Fruit fly (Drosophila melanogaster) whole organism, prepupa: ENCODE data around the gene Srp9.

Experiments used
- Blimp-1 ChIP-seq: fragments of 200-800 bp; sonication (Bioruptor generic); optimal IDR thresholded peaks from 3 replicates; lab custom pipeline; 2017; ENCODE audit warnings: missing biosample characterization, missing genetic modification characterization, mild to moderate bottlenecking, moderate library complexity, missing genetic modification reagents
- CG10631 ChIP-seq: fragments of 200-800 bp; sonication (Bioruptor generic); optimal IDR thresholded peaks from 2 replicates; lab custom pipeline; 2016; ENCODE audit warnings: missing biosample characterization, missing genetic modification characterization
- CG11294 ChIP-seq: fragments of 200-800 bp; sonication (Bioruptor generic); IDR thresholded peaks from 2 replicates; pipeline ENCODE4 v1.3.6; 2022; ENCODE audit warnings: missing biosample characterization, missing genetic modification characterization
- CG11762 ChIP-seq: fragments of 200-800 bp; sonication (Bioruptor generic); optimal IDR thresholded peaks from 3 replicates; lab custom pipeline; 2016; ENCODE audit warnings: missing biosample characterization, missing genetic modification characterization; ENCODE audit not compliant: insufficient read depth
- CG11902 ChIP-seq: fragments of 200-800 bp; sonication (Bioruptor generic); optimal IDR thresholded peaks from 3 replicates; lab custom pipeline; 2016; ENCODE audit warnings: missing biosample characterization, missing genetic modification characterization
- CG15336 ChIP-seq: fragments of 200-800 bp; sonication (Bioruptor generic); IDR thresholded peaks from 2 replicates; pipeline ENCODE4 v1.3.6; 2022; ENCODE audit warnings: missing biosample characterization, missing genetic modification characterization
- CG1621 ChIP-seq: fragments of 200-800 bp; sonication (Bioruptor generic); optimal IDR thresholded peaks from 3 replicates; lab custom pipeline; 2018; ENCODE audit warnings: missing biosample characterization, mild to moderate bottlenecking, missing genetic modification characterization
- CG3032 ChIP-seq: fragments of 200-800 bp; optimal IDR thresholded peaks from 2 replicates; lab custom pipeline; 2019; ENCODE audit warnings: missing biosample characterization, mild to moderate bottlenecking, missing genetic modification characterization, moderate library complexity
- CG32006 ChIP-seq: fragments of 200-800 bp; sonication (Bioruptor generic); optimal IDR thresholded peaks from 3 replicates; lab custom pipeline; 2017; ENCODE audit warnings: missing biosample characterization, mild to moderate bottlenecking, missing genetic modification characterization
- CG34406 ChIP-seq: fragments of 200-800 bp; sonication (Bioruptor generic); optimal IDR thresholded peaks from 3 replicates; lab custom pipeline; 2016; ENCODE audit warnings: missing biosample characterization, missing genetic modification characterization
- CG3919 ChIP-seq: fragments of 200-800 bp; sonication (Bioruptor generic); optimal IDR thresholded peaks from 3 replicates; lab custom pipeline; 2016; ENCODE audit warnings: missing biosample characterization, missing genetic modification characterization
- CG6163 ChIP-seq: fragments of 200-800 bp; sonication (Bioruptor generic); IDR thresholded peaks from 3 replicates; pipeline ENCODE4 v1.3.6; 2022; ENCODE audit warnings: missing biosample characterization, missing genetic modification characterization
- CG6276 ChIP-seq: fragments of 200-800 bp; sonication (Bioruptor generic); optimal IDR thresholded peaks from 2 replicates; lab custom pipeline; 2017; ENCODE audit warnings: missing biosample characterization, mild to moderate bottlenecking, missing genetic modification characterization
- CG6792 ChIP-seq: fragments of 200-800 bp; sonication (Bioruptor generic); optimal IDR thresholded peaks from 3 replicates; lab custom pipeline; 2016; ENCODE audit warnings: missing biosample characterization, missing genetic modification characterization
- CG6854 ChIP-seq: fragments of 200-800 bp; sonication (Bioruptor generic); optimal IDR thresholded peaks from 2 replicates; lab custom pipeline; 2017; ENCODE audit warnings: missing biosample characterization, mild to moderate bottlenecking, missing genetic modification characterization
- CG8119 ChIP-seq: fragments of 200-800 bp; sonication (Bioruptor generic); IDR thresholded peaks from 3 replicates; pipeline ENCODE4 v1.3.6; 2022; ENCODE audit warnings: missing biosample characterization, missing genetic modification characterization
- CG9139 ChIP-seq: fragments of 200-800 bp; sonication (Bioruptor generic); optimal IDR thresholded peaks from 3 replicates; lab custom pipeline; 2017; ENCODE audit warnings: missing biosample characterization, mild to moderate bottlenecking, missing genetic modification characterization
- Eip78C ChIP-seq: fragments of 200-800 bp; sonication (Bioruptor generic); peaks from one replicate; lab custom pipeline; 2016; ENCODE audit warnings: missing biosample characterization, missing genetic modification characterization
- Eip93F ChIP-seq: fragments of 200-800 bp; sonication (Bioruptor generic); optimal IDR thresholded peaks from 2 replicates; lab custom pipeline; 2016; ENCODE audit warnings: missing biosample characterization, mild to moderate bottlenecking, missing genetic modification characterization
- Ets21C ChIP-seq: fragments of 200-800 bp; sonication (Bioruptor generic); optimal IDR thresholded peaks from 3 replicates; lab custom pipeline; 2016; ENCODE audit warnings: missing biosample characterization, missing genetic modification characterization
- Ets96B ChIP-seq: fragments of 200-800 bp; optimal IDR thresholded peaks from 2 replicates; lab custom pipeline; 2019; ENCODE audit warnings: missing biosample characterization, mild to moderate bottlenecking, missing genetic modification characterization, moderate library complexity
- Gug ChIP-seq: fragments of 200-800 bp; sonication (Bioruptor generic); IDR thresholded peaks from 2 replicates; pipeline ENCODE4 v1.3.6; 2022; ENCODE audit warnings: missing biosample characterization, missing genetic modification characterization
- Hr38 ChIP-seq: sonication (Bioruptor generic); optimal IDR thresholded peaks from 2 replicates; lab custom pipeline; 2016; ENCODE audit warnings: missing biosample characterization, missing genetic modification characterization
- Hr4 ChIP-seq: fragments of 200-800 bp; sonication (Bioruptor generic); optimal IDR thresholded peaks from 3 replicates; lab custom pipeline; 2016; ENCODE audit warnings: missing biosample characterization, missing genetic modification characterization
- Met ChIP-seq: fragments of 200-800 bp; sonication (Bioruptor generic); optimal IDR thresholded peaks from 3 replicates; lab custom pipeline; 2016; ENCODE audit warnings: missing biosample characterization, missing genetic modification characterization
- OdsH ChIP-seq: fragments of 200-800 bp; sonication (Bioruptor generic); optimal IDR thresholded peaks from 3 replicates; lab custom pipeline; 2016; ENCODE audit warnings: missing biosample characterization, missing genetic modification characterization
- Sox102F ChIP-seq: fragments of 200-800 bp; sonication (Bioruptor generic); optimal IDR thresholded peaks from 2 replicates; lab custom pipeline; 2016; ENCODE audit warnings: missing biosample characterization, mild to moderate bottlenecking, missing genetic modification characterization
- Sox15 ChIP-seq: fragments of 200-800 bp; sonication (Bioruptor generic); optimal IDR thresholded peaks from 3 replicates; lab custom pipeline; 2016; ENCODE audit warnings: missing biosample characterization, missing genetic modification characterization
- achi ChIP-seq: fragments of 200-800 bp; sonication (Bioruptor generic); optimal IDR thresholded peaks from 3 replicates; lab custom pipeline; 2016; ENCODE audit warnings: missing biosample characterization, missing genetic modification characterization
- acj6 ChIP-seq: fragments of 200-800 bp; sonication (Bioruptor generic); optimal IDR thresholded peaks from 3 replicates; lab custom pipeline; 2016; ENCODE audit warnings: missing biosample characterization, missing genetic modification characterization
- cyc ChIP-seq: fragments of 200-800 bp; sonication (Bioruptor generic); optimal IDR thresholded peaks from 3 replicates; lab custom pipeline; 2016; ENCODE audit warnings: missing biosample characterization, missing genetic modification characterization
- dsx ChIP-seq: fragments of 200-800 bp; optimal IDR thresholded peaks from 3 replicates; lab custom pipeline; 2019; ENCODE audit warnings: missing biosample characterization, mild to moderate bottlenecking, missing genetic modification characterization, moderate library complexity; ENCODE audit not compliant: poor library complexity, severe bottlenecking
- esn ChIP-seq: fragments of 200-800 bp; sonication (Bioruptor generic); optimal IDR thresholded peaks from 2 replicates; lab custom pipeline; 2016; ENCODE audit warnings: missing biosample characterization, mild to moderate bottlenecking, missing genetic modification characterization, moderate library complexity
- fd59A ChIP-seq: fragments of 200-800 bp; sonication (Bioruptor generic); optimal IDR thresholded peaks from 2 replicates; lab custom pipeline; 2017; ENCODE audit warnings: missing biosample characterization, mild to moderate bottlenecking, missing genetic modification characterization, missing genetic modification reagents
- fd85E ChIP-seq: fragments of 200-800 bp; sonication (Bioruptor generic); optimal IDR thresholded peaks from 3 replicates; lab custom pipeline; 2016; ENCODE audit warnings: missing biosample characterization, missing genetic modification characterization
- fkh ChIP-seq: fragments of 200-800 bp; sonication (Bioruptor generic); optimal IDR thresholded peaks from 3 replicates; lab custom pipeline; 2017; ENCODE audit warnings: missing biosample characterization, mild to moderate bottlenecking, missing genetic modification characterization, moderate library complexity
- lz ChIP-seq: fragments of 200-800 bp; sonication (Bioruptor generic); optimal IDR thresholded peaks from 3 replicates; lab custom pipeline; 2016; ENCODE audit warnings: missing biosample characterization, missing genetic modification characterization
- net ChIP-seq: fragments of 200-800 bp; sonication (Bioruptor generic); optimal IDR thresholded peaks from 3 replicates; lab custom pipeline; 2016; ENCODE audit warnings: missing biosample characterization, missing genetic modification characterization
- pdm3 ChIP-seq: fragments of 200-800 bp; sonication (Bioruptor generic); optimal IDR thresholded peaks from 3 replicates; lab custom pipeline; 2016; ENCODE audit warnings: missing biosample characterization, missing genetic modification characterization
- salr ChIP-seq, 2 experiments: fragments of 200-800 bp; sonication (Bioruptor generic); optimal IDR thresholded peaks; 3 replicates each; lab custom pipeline; 2016 to 2018; ENCODE audit warnings: missing biosample characterization in 2 of 2, missing genetic modification characterization in 2 of 2, mild to moderate bottlenecking in 1 of 2
- ss ChIP-seq, 2 experiments: fragments of 200-800 bp; sonication (Bioruptor generic); optimal IDR thresholded peaks; 2 replicates in 1 of 2; 3 replicates in 1 of 2; lab custom pipeline; 2017 to 2018; ENCODE audit warnings: mild to moderate bottlenecking in 2 of 2, missing biosample characterization in 2 of 2, missing genetic modification characterization in 2 of 2, moderate library complexity in 1 of 2
- topi ChIP-seq: fragments of 200-800 bp; sonication (Bioruptor generic); optimal IDR thresholded peaks from 3 replicates; lab custom pipeline; 2016; ENCODE audit warnings: missing biosample characterization, missing genetic modification characterization

Srp9 gene

dm6 chr3L:7968422-7969030 is 32.4 kb downstream of the Srp9 start:
- no peak for TF ChIP-seq lz
- no peak for TF ChIP-seq CG34406 (GFP tag; lab: Kevin White, UChicago)
- no peak for TF ChIP-seq CG6854
- no peak for TF ChIP-seq Blimp-1 (GFP tag; lab: Kevin White, UChicago)
- no peak for TF ChIP-seq CG3032 (tag; lab: Kevin White, UChicago)
- no peak for TF ChIP-seq dsx (GFP tag; lab: Kevin White, UChicago)
- TF ChIP-seq CG6276 (GFP tag; lab: Kevin White, UChicago) = no peak
- TF ChIP-seq Ets21C (GFP tag; lab: Kevin White, UChicago) = no peak
- no peak for TF ChIP-seq Hr4
- no peak for TF ChIP-seq Sox102F (GFP tag; lab: Kevin White, UChicago)
- no peak for TF ChIP-seq Ets96B
- TF ChIP-seq OdsH (GFP tag; lab: Kevin White, UChicago) = no peak
- TF ChIP-seq fd85E (GFP tag; lab: Kevin White, UChicago) = no peak
- TF ChIP-seq CG11762 (GFP tag; lab: Kevin White, UChicago) = no peak
- TF ChIP-seq fkh (GFP tag; lab: Kevin White, UChicago) = no peak
- TF ChIP-seq CG9139 = no peak
- no peak for TF ChIP-seq CG11294 (GFP tag; lab: Robert Waterston, UW)
- TF ChIP-seq esn (GFP tag; lab: Kevin White, UChicago) = no peak
- TF ChIP-seq Eip93F (GFP tag; lab: Kevin White, UChicago) = no peak

- TF ChIP-seq CG1621 (tag; lab: Kevin White, UChicago) = peak; percentile 38
- no peak for TF ChIP-seq CG6163 (GFP tag; lab: Robert Waterston, UW)
Observed at dm6 chr3L:7970442-7970841, 34.3 kb downstream of the Srp9 start, which contains the start of gene RNaseX25. RNaseX25 (plus strand) TSS chr3L:7970588.

dm6 chr3L:7974671-7975281 is 38.6 kb downstream of the Srp9 start, which contains the start of gene CG8042:
CG8042 (minus strand) TSS chr3L:7974991.
- peak; percentile 27 for TF ChIP-seq Eip78C
- no peak for TF ChIP-seq acj6 (GFP tag; lab: Kevin White, UChicago)
- no peak for TF ChIP-seq OdsH (GFP tag; lab: Kevin White, UChicago)

- peak; percentile 41; the same call in 1 of the 2 replicates for TF ChIP-seq CG11294 (GFP tag; lab: Robert Waterston, UW)
- peak; percentile 71 for TF ChIP-seq topi (GFP tag; lab: Kevin White, UChicago)
- peak; percentile 91 for TF ChIP-seq Eip78C
- peak; percentile 74 for TF ChIP-seq cyc
- TF ChIP-seq esn (GFP tag; lab: Kevin White, UChicago) = peak; percentile 83
- TF ChIP-seq CG10631 (GFP tag; lab: Kevin White, UChicago) = peak; percentile 88
- TF ChIP-seq CG15336 (GFP tag; lab: Robert Waterston, UW) = peak; percentile 77
- TF ChIP-seq net (GFP tag; lab: Kevin White, UChicago) = peak; percentile 20
- peak; percentile 71 for TF ChIP-seq CG11902
- peak; percentile 41 for TF ChIP-seq CG32006 (GFP tag; lab: Kevin White, UChicago)
- TF ChIP-seq fd85E (GFP tag; lab: Kevin White, UChicago) = no peak
- peak; percentile 36 for TF ChIP-seq Sox15 (GFP tag; lab: Kevin White, UChicago)
- TF ChIP-seq Blimp-1 (GFP tag; lab: Kevin White, UChicago) = peak; percentile 28
- peak; percentile 65 for TF ChIP-seq CG6792 (GFP tag; lab: Kevin White, UChicago)
- TF ChIP-seq CG3919 (GFP tag; lab: Kevin White, UChicago) = no peak
- peak; percentile 72 for TF ChIP-seq Hr4
- TF ChIP-seq acj6 (GFP tag; lab: Kevin White, UChicago) = peak; percentile 77
- no peak for TF ChIP-seq pdm3 (GFP tag; lab: Kevin White, UChicago)
- peak; percentile 67 for TF ChIP-seq lz
- TF ChIP-seq fd59A = peak; percentile 36
- TF ChIP-seq CG8119 = peak; percentile 66; the same call in 2 of the 3 replicates
- TF ChIP-seq achi = peak; percentile 84
- peak; percentile 81 for TF ChIP-seq CG34406 (GFP tag; lab: Kevin White, UChicago)
- peak in 1 of 2 experiments; percentile 45 for TF ChIP-seq ss (GFP tag; optimal IDR thresholded peaks at IDR 0.05; lab: Kevin White, UChicago)
- TF ChIP-seq Hr38 (GFP tag; lab: Kevin White, UChicago) = no peak
- peak; percentile 70; the same call in 2 of the 3 replicates for TF ChIP-seq CG6163 (GFP tag; lab: Robert Waterston, UW)
- TF ChIP-seq OdsH (GFP tag; lab: Kevin White, UChicago) = peak; percentile 36
- TF ChIP-seq salr (GFP tag; optimal IDR thresholded peaks at IDR 0.05; lab: Kevin White, UChicago) = peak in 1 of 2 experiments; percentile 15
- peak; percentile 73 for TF ChIP-seq Met (GFP tag; lab: Kevin White, UChicago)
- TF ChIP-seq Gug = peak; percentile 81
- peak; percentile 81 for TF ChIP-seq Ets96B
Observed at dm6 chr3L:7976081-7976483, 39.9 kb downstream of the Srp9 start, which contains the start of the genes HP4 and CG8209. HP4 (minus strand) TSS chr3L:7976154. CG8209 (plus strand) TSS chr3L:7976406.
